Worm (Caenorhabditis elegans): ENCODE measurements around the gene H01M10.2.

Gene H01M10.2

DNA sequence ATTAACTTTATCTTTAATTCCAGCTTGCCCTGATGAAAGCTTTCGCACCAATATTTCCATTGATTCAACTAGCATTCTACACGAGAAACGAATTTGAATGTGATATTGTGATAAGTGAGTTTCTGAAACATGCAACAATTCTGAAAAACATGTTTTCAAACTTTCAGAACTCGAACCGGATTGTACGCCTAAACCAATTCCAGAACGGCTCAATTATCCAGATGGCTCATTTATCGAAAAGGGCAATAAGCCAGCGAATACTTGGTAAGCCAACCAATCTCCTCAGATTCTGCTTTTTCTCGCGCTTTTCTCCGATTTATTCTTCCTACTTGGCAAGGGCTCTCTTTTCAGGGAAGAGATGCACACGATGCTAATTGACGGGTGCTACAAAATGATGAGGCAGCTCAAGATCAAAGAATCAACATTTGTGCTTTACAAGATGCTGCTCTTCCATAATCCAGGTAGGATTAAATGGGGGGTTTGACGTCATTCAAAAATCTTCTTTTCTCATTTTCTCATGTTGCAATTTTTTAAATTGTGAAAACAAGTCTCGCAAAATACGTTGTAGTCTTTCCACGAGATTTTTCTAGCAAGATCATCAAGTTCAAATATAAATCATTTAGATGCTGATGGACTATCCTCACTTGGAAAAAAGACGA lies 18.9 kb upstream of the H01M10.2 start (continued):
- TF ChIP-seq dpl-1 (GFP tag; optimal IDR thresholded peaks at IDR 0.05) (no peak), nhr-19 (GFP tag; conservative IDR thresholded peaks at IDR 0.05) (0 out of 2 replicates have a peak, but pooled peaks have one; percentile 11), nhr-20 (tag; optimal IDR thresholded peaks at IDR 0.05) (peak; percentile 51), lin-15B (tag; optimal IDR thresholded peaks at IDR 0.05) (no peak), grh-1 (GFP tag; IDR thresholded peaks at IDR 0.05) (no peak), sup-37 (GFP tag; optimal IDR thresholded peaks at IDR 0.05) (no peak), ets-5 (GFP tag; IDR thresholded peaks at IDR 0.05) (no peak), C16A3.4 (tag; optimal IDR thresholded peaks at IDR 0.05) (no peak), lin-35 (GFP tag; optimal IDR thresholded peaks at IDR 0.05) (no peak), efl-3 (GFP tag; optimal IDR thresholded peaks at IDR 0.05) (no peak), pqm-1 (tag; optimal IDR thresholded peaks at IDR 0.05) (no peak), lsy-2 (tag; optimal IDR thresholded peaks at IDR 0.05) (peak; percentile 0 to 25), blmp-1 (tag; optimal IDR thresholded peaks at IDR 0.05) (no peak), hlh-17 (GFP tag; optimal IDR thresholded peaks at IDR 0.05; ENCODE audit: borderline replicate concordance) (no peak), nhr-11 (tag; optimal IDR thresholded peaks at IDR 0.05) (peak; percentile 31), sptf-1 (tag; optimal IDR thresholded peaks at IDR 0.05) (no peak)

DNA sequence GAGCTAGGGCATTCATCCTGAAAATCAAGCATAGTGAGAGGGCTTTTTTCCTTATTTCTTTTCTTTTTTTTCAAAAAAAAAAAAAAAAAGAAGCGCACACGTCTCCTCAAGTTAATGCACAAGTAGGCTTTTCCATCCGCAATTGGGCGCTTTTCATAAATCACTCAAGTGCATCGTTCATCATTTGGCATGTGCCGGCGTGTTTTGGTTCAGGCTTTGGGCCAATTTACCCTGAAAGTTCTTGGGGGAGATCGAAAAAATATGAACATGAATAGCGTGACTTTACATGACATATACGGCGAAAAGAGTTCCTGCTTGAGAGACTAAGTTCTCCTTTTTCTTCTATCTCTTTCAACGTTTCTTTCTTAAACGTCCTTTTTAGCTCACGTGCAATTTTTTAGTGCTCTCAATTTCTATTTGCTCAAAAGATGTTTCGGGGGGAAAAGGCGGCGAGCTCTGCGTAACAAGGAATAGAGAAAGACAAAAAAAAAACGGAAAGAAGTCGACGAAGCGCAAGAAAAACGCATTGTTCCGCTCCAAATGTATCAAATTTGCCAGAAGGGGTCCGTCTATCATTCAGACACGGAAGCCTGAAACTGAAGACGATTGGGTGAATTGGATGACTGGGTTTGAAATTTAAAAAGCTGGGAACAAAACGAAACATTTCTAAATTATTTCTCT lies 15.6 kb upstream of the H01M10.2 start:
- TF ChIP-seq ceh-63 (GFP tag; optimal IDR thresholded peaks at IDR 0.05) (no peak), hlh-17 (GFP tag; optimal IDR thresholded peaks at IDR 0.05; ENCODE audit: borderline replicate concordance) (no peak), unc-130 (tag; optimal IDR thresholded peaks at IDR 0.05) (no peak), ceh-8 (GFP tag; optimal IDR thresholded peaks at IDR 0.05) (no peak), lin-14 (GFP tag; optimal IDR thresholded peaks at IDR 0.05) (peak; percentile 66), mdl-1 (tag; optimal IDR thresholded peaks at IDR 0.05) (peak in 1 of 2 experiments; percentile 3), fkh-10 (GFP tag; optimal IDR thresholded peaks at IDR 0.05) (peak; percentile 85), lin-13 (GFP tag; optimal IDR thresholded peaks at IDR 0.05) (peak; percentile 1)

DNA sequence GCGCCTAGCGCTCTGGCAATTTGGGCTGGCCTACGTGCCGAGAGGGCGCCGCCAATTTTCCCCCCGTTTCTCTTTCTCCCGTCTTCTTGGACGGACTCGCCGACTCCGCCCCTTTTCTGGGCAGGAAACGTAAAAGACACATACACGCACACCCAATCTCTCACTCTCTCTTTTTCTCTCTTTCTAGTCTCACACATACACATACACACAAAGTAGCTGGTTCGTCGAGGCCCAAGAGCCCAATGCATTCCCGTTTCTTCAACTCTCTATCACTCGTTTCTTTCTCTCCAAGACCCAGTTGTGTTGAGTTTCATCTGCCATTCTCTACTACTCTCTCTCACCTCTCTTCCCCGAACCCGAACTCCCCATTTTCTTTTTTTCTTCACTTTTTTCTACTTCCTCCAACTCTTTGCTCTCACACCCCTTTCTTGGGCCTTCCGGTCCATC lies 13.3 kb upstream of the H01M10.2 start:
- TF ChIP-seq fos-1 (tag; optimal IDR thresholded peaks at IDR 0.05) (peak; percentile 19), nhr-47 (tag; optimal IDR thresholded peaks at IDR 0.05) (peak; percentile 80), rnt-1 (tag; optimal IDR thresholded peaks at IDR 0.05) (peak; percentile 72), mef-2 (tag; optimal IDR thresholded peaks at IDR 0.05) (peak; percentile 77), xbp-1 (tag; optimal IDR thresholded peaks at IDR 0.05) (peak; percentile 43), nhr-84 (tag; optimal IDR thresholded peaks at IDR 0.05) (no peak), sox-4 (tag; optimal IDR thresholded peaks at IDR 0.05) (peak; percentile 2), snu-23 (GFP tag; optimal IDR thresholded peaks at IDR 0.05) (peak; percentile 71), lin-14 (GFP tag; optimal IDR thresholded peaks at IDR 0.05) (peak; percentile 93), tbx-2 (tag; optimal IDR thresholded peaks at IDR 0.05) (peak; percentile 53), nhr-237 (tag; optimal IDR thresholded peaks at IDR 0.05) (no peak), C04F5.9 (tag; optimal IDR thresholded peaks at IDR 0.05) (no peak), mep-1 (tag; optimal IDR thresholded peaks at IDR 0.05) (no peak), hpl-2 (GFP tag; optimal IDR thresholded peaks at IDR 0.05) (no peak), egl-13 (tag; optimal IDR thresholded peaks at IDR 0.05) (peak; percentile 33), ceh-63 (GFP tag; optimal IDR thresholded peaks at IDR 0.05) (no peak), ceh-8 (GFP tag; optimal IDR thresholded peaks at IDR 0.05) (no peak), dsc-1 (tag; optimal IDR thresholded peaks at IDR 0.05) (peak; percentile 56), fkh-10 (GFP tag; optimal IDR thresholded peaks at IDR 0.05) (peak; percentile 60), tlp-1 (tag; optimal IDR thresholded peaks at IDR 0.05) (no peak), nhr-76 (tag; optimal IDR thresholded peaks at IDR 0.05) (no peak), ces-1 (GFP tag; optimal IDR thresholded peaks at IDR 0.05) (no peak), lin-35 (GFP tag; optimal IDR thresholded peaks at IDR 0.05) (peak in 1 of 2 experiments; percentile 39), unc-62 (GFP tag; optimal IDR thresholded peaks at IDR 0.05) (no peak), lsy-2 (tag; optimal IDR thresholded peaks at IDR 0.05) (peak in 1 of 2 experiments; percentile 67), nhr-20 (tag; optimal IDR thresholded peaks at IDR 0.05) (peak; percentile 18), lin-39 (tag; optimal IDR thresholded peaks at IDR 0.05) (peak; percentile 0), fkh-8 (tag; optimal IDR thresholded peaks at IDR 0.05) (peak; percentile 79), swsn-7 (tag; optimal IDR thresholded peaks at IDR 0.05) (peak; percentile 65), ceh-88 (GFP tag; IDR thresholded peaks at IDR 0.05) (no peak), efl-1 (optimal IDR thresholded peaks at IDR 0.05) (peak; percentile 12 to 28), efl-1 (GFP tag; optimal IDR thresholded peaks at IDR 0.05 in 1 of 2) (no peak)

All from whole organism, L1 larva.